Fruit fly (Drosophila melanogaster) whole organism, embryonic: ENCODE measurements around the gene Actn3.
A peak's percentile ranks its signal among the peaks of the same experiment; 100 is the strongest.

Experiments used
- BEAF-32 ChIP-seq: fragments of 200-800 bp; sonication (Bioruptor generic); optimal IDR thresholded peaks from 3 replicates; lab custom pipeline; 2017; ENCODE audit warnings: missing biosample characterization, missing genetic modification characterization, mild to moderate bottlenecking, moderate library complexity, missing genetic modification reagents
- CG12299 ChIP-seq: fragments of 200-800 bp; sonication (Bioruptor generic); optimal IDR thresholded peaks from 2 replicates; lab custom pipeline; 2018; ENCODE audit warnings: missing biosample characterization, mild to moderate bottlenecking, missing genetic modification characterization
- CG13123 ChIP-seq: fragments of 200-800 bp; sonication (Bioruptor generic); optimal IDR thresholded peaks from 2 replicates; lab custom pipeline; 2016; ENCODE audit warnings: missing biosample characterization, missing genetic modification characterization
- CG13424 ChIP-seq: fragments of 200-800 bp; sonication (Bioruptor generic); optimal IDR thresholded peaks from 2 replicates; lab custom pipeline; 2019; ENCODE audit warnings: missing biosample characterization, mild to moderate bottlenecking, missing genetic modification characterization, moderate library complexity
- CG16863 ChIP-seq: fragments of 200-800 bp; sonication (Bioruptor generic); optimal IDR thresholded peaks from 3 replicates; lab custom pipeline; 2016; ENCODE audit warnings: missing biosample characterization, missing genetic modification characterization
- CG1792 ChIP-seq: fragments of 200-800 bp; sonication (Bioruptor generic); optimal IDR thresholded peaks from 2 replicates; lab custom pipeline; 2016; ENCODE audit warnings: missing biosample characterization, missing genetic modification characterization
- CG2120 ChIP-seq: fragments of 200-800 bp; sonication (Bioruptor generic); optimal IDR thresholded peaks from 3 replicates; lab custom pipeline; 2016; ENCODE audit warnings: missing biosample characterization, missing genetic modification characterization
- CG2889 ChIP-seq: fragments of 200-800 bp; sonication (Bioruptor generic); IDR thresholded peaks from 3 replicates; pipeline ENCODE4 v1.3.6; 2022; ENCODE audit warnings: missing biosample characterization, missing genetic modification characterization
- CG31441 ChIP-seq: fragments of 200-800 bp; sonication (Bioruptor generic); IDR thresholded peaks from 2 replicates; pipeline ENCODE4 v1.3.6; 2022; ENCODE audit warnings: missing biosample characterization, missing genetic modification characterization
- CG3726 ChIP-seq: fragments of 200-800 bp; sonication (Bioruptor generic); IDR thresholded peaks from 3 replicates; pipeline ENCODE4, ENCODE4 v1.3.6; 2022; ENCODE audit warnings: missing biosample characterization, missing genetic modification characterization
- CG4820 ChIP-seq: fragments of 200-800 bp; sonication (Bioruptor generic); optimal IDR thresholded peaks from 3 replicates; lab custom pipeline; 2016; ENCODE audit warnings: missing biosample characterization, missing genetic modification characterization
- CG6654 ChIP-seq: fragments of 200-800 bp; sonication (Bioruptor generic); optimal IDR thresholded peaks from 2 replicates; lab custom pipeline; 2017; ENCODE audit warnings: missing biosample characterization, mild to moderate bottlenecking, missing genetic modification characterization
- CG6689 ChIP-seq: fragments of 200-800 bp; sonication (Bioruptor generic); IDR thresholded peaks from 2 replicates; pipeline ENCODE4 v1.3.6; 2022; ENCODE audit warnings: missing biosample characterization, missing genetic modification characterization
- CG7839 ChIP-seq: fragments of 200-800 bp; sonication (Bioruptor generic); optimal IDR thresholded peaks from 3 replicates; lab custom pipeline; 2018; ENCODE audit warnings: missing biosample characterization, mild to moderate bottlenecking, missing genetic modification characterization, moderate library complexity
- CTCF ChIP-seq: fragments of 200-800 bp; sonication (Bioruptor generic); optimal IDR thresholded peaks from 2 replicates; lab custom pipeline; 2017; ENCODE audit warnings: missing biosample characterization, mild to moderate bottlenecking, missing genetic modification characterization, moderate library complexity
- Camta ChIP-seq: fragments of 200-800 bp; sonication (Bioruptor generic); optimal IDR thresholded peaks from 2 replicates; lab custom pipeline; 2016; ENCODE audit warnings: missing biosample characterization, missing genetic modification characterization
- Dek ChIP-seq: fragments of 200-800 bp; sonication (Bioruptor generic); optimal IDR thresholded peaks from 3 replicates; lab custom pipeline; 2019; ENCODE audit warnings: missing biosample characterization, mild to moderate bottlenecking, missing genetic modification characterization, moderate library complexity
- E2f2 ChIP-seq: fragments of 200-800 bp; sonication (Bioruptor generic); IDR thresholded peaks from 2 replicates; pipeline ENCODE4 v1.3.6; 2022; ENCODE audit warnings: missing biosample characterization, missing genetic modification characterization
- ERR ChIP-seq: fragments of 200-800 bp; sonication (Bioruptor generic); optimal IDR thresholded peaks from 2 replicates; lab custom pipeline; 2016; ENCODE audit warnings: missing biosample characterization, missing genetic modification characterization
- Ets97D ChIP-seq: fragments of 200-800 bp; sonication (Bioruptor generic); optimal IDR thresholded peaks from 3 replicates; lab custom pipeline; 2016; ENCODE audit warnings: missing biosample characterization, missing genetic modification characterization
- Fer1 ChIP-seq: fragments of 200-800 bp; sonication (Bioruptor generic); optimal IDR thresholded peaks from 2 replicates; lab custom pipeline; 2017; ENCODE audit warnings: missing biosample characterization, mild to moderate bottlenecking, missing genetic modification characterization
- MTF-1 ChIP-seq: fragments of 200-800 bp; sonication (Bioruptor generic); optimal IDR thresholded peaks from 2 replicates; lab custom pipeline; 2018; ENCODE audit warnings: missing biosample characterization, mild to moderate bottlenecking, missing genetic modification characterization, borderline replicate concordance
- NFAT ChIP-seq: fragments of 200-800 bp; sonication (Bioruptor generic); IDR thresholded peaks from 2 replicates; pipeline ENCODE4 v1.3.6; 2022; ENCODE audit warnings: missing biosample characterization, missing genetic modification characterization
- Nf-YB ChIP-seq: fragments of 200-800 bp; sonication (Bioruptor generic); optimal IDR thresholded peaks from 3 replicates; lab custom pipeline; 2019; ENCODE audit warnings: missing biosample characterization, mild to moderate bottlenecking, missing genetic modification characterization, moderate library complexity
- Nf-YC ChIP-seq: fragments of 200-800 bp; optimal IDR thresholded peaks from 3 replicates; lab custom pipeline; 2019; ENCODE audit warnings: missing biosample characterization, mild to moderate bottlenecking, missing genetic modification characterization, moderate library complexity
- Six4 ChIP-seq: fragments of 200-800 bp; sonication (Bioruptor generic); optimal IDR thresholded peaks from 2 replicates; lab custom pipeline; 2016; ENCODE audit warnings: missing biosample characterization, missing genetic modification characterization
- Sry-δ ChIP-seq: fragments of 200-800 bp; sonication (Bioruptor generic); optimal IDR thresholded peaks from 2 replicates; lab custom pipeline; 2016; ENCODE audit warnings: missing biosample characterization, missing genetic modification characterization
- ash1 ChIP-seq: fragments of 200-800 bp; sonication (Bioruptor generic); optimal IDR thresholded peaks from 2 replicates; lab custom pipeline; 2018; ENCODE audit warnings: missing biosample characterization, mild to moderate bottlenecking, missing genetic modification characterization
- btn ChIP-seq: fragments of 200-800 bp; sonication (Bioruptor generic); optimal IDR thresholded peaks from 2 replicates; lab custom pipeline; 2016; ENCODE audit warnings: missing biosample characterization, missing genetic modification characterization
- ci ChIP-seq: fragments of 200-800 bp; sonication (Bioruptor generic); IDR thresholded peaks from 3 replicates; pipeline ENCODE4 v1.3.6; 2022; ENCODE audit warnings: missing biosample characterization, missing genetic modification characterization
- corto ChIP-seq: fragments of 200-800 bp; sonication (Bioruptor generic); optimal IDR thresholded peaks from 2 replicates; lab custom pipeline; 2016; ENCODE audit warnings: missing biosample characterization, mild to moderate bottlenecking, missing genetic modification characterization, moderate library complexity
- dmrt11E ChIP-seq: fragments of 200-800 bp; sonication (Bioruptor generic); optimal IDR thresholded peaks from 3 replicates; lab custom pipeline; 2018; ENCODE audit warnings: missing biosample characterization, mild to moderate bottlenecking, missing genetic modification characterization, moderate library complexity
- exex ChIP-seq: fragments of 200-800 bp; sonication (Bioruptor generic); optimal IDR thresholded peaks from 4 replicates; lab custom pipeline; 2018; ENCODE audit warnings: missing biosample characterization, mild to moderate bottlenecking, missing genetic modification characterization, moderate library complexity
- insv ChIP-seq, 2 experiments: fragments of 200-800 bp; sonication (Bioruptor generic); optimal IDR thresholded peaks; 3 replicates each; lab custom pipeline; 2016 to 2018; ENCODE audit warnings: missing biosample characterization in 2 of 2, missing genetic modification characterization in 2 of 2
- inv ChIP-seq: fragments of 200-800 bp; sonication (Bioruptor generic); IDR thresholded peaks from 2 replicates; pipeline ENCODE4 v1.3.6; 2022; ENCODE audit warnings: missing biosample characterization, missing genetic modification characterization; ENCODE audit not compliant: partially characterized antibody
- jing ChIP-seq: fragments of 200-800 bp; sonication (Bioruptor generic); optimal IDR thresholded peaks from 2 replicates; lab custom pipeline; 2018; ENCODE audit warnings: missing biosample characterization, mild to moderate bottlenecking, missing genetic modification characterization
- knrl ChIP-seq: fragments of 200-800 bp; sonication (Bioruptor generic); IDR thresholded peaks from 3 replicates; pipeline ENCODE4 v1.3.6; 2022; ENCODE audit warnings: missing biosample characterization, missing genetic modification characterization; ENCODE audit not compliant: partially characterized antibody
- lmd ChIP-seq: fragments of 200-800 bp; sonication (Bioruptor generic); IDR thresholded peaks from 2 replicates; pipeline ENCODE4 v1.3.6; 2022; ENCODE audit warnings: missing biosample characterization, missing genetic modification characterization
- lov ChIP-seq, 2 experiments: fragments of 200-800 bp in 1 of 2; fragments of >200 bp in 1 of 2; sonication (Bioruptor generic) in 1 of 2; IDR thresholded peaks in 1 of 2; optimal IDR thresholded peaks in 1 of 2; 2 replicates in 1 of 2; 3 replicates in 1 of 2; pipeline versions ENCODE4 v1.3.6 to Lab custom; 2017 to 2022; ENCODE audit warnings: missing biosample characterization in 1 of 2, missing genetic modification characterization in 1 of 2
- p53 ChIP-seq: fragments of 200-800 bp; sonication (Bioruptor generic); optimal IDR thresholded peaks from 2 replicates; lab custom pipeline; 2016; ENCODE audit warnings: missing biosample characterization, missing genetic modification characterization
- ro ChIP-seq: fragments of 200-800 bp; sonication (Bioruptor generic); IDR thresholded peaks from 2 replicates; pipeline ENCODE4 v1.3.6; 2022; ENCODE audit warnings: missing biosample characterization, missing genetic modification characterization
- sim ChIP-seq: fragments of 200-800 bp; sonication (Bioruptor generic); IDR thresholded peaks from 2 replicates; pipeline ENCODE4 v1.3.6; 2022; ENCODE audit warnings: missing biosample characterization, missing genetic modification characterization
- slou ChIP-seq: fragments of 200-800 bp; sonication (Bioruptor generic); optimal IDR thresholded peaks from 3 replicates; lab custom pipeline; 2016; ENCODE audit warnings: missing biosample characterization, missing genetic modification characterization
- sr ChIP-seq: fragments of 200-800 bp; sonication (Bioruptor generic); IDR thresholded peaks from 3 replicates; pipeline ENCODE4 v1.3.6; 2022; ENCODE audit warnings: missing biosample characterization, missing genetic modification characterization
- sug ChIP-seq: fragments of 200-800 bp; optimal IDR thresholded peaks from 2 replicates; lab custom pipeline; 2019; ENCODE audit warnings: missing biosample characterization, mild to moderate bottlenecking, missing genetic modification characterization, moderate library complexity
- tap ChIP-seq: fragments of 200-800 bp; optimal IDR thresholded peaks from 3 replicates; lab custom pipeline; 2019; ENCODE audit warnings: missing biosample characterization, mild to moderate bottlenecking, missing genetic modification characterization, moderate library complexity
- twi ChIP-seq: fragments of 200-800 bp; optimal IDR thresholded peaks from 2 replicates; lab custom pipeline; 2019; ENCODE audit warnings: missing biosample characterization, mild to moderate bottlenecking, missing genetic modification characterization, moderate library complexity
- yki ChIP-seq: fragments of >200 bp; optimal IDR thresholded peaks from 3 replicates; lab custom pipeline; 2018
- zen ChIP-seq: fragments of 200-800 bp; sonication (Bioruptor generic); optimal IDR thresholded peaks from 3 replicates; lab custom pipeline; 2018; ENCODE audit warnings: missing biosample characterization, mild to moderate bottlenecking, missing genetic modification characterization, moderate library complexity
- zen2 ChIP-seq: fragments of 200-800 bp; sonication (Bioruptor generic); IDR thresholded peaks from 3 replicates; pipeline ENCODE4 v1.3.6; 2022; ENCODE audit warnings: missing biosample characterization, missing genetic modification characterization; ENCODE audit not compliant: partially characterized antibody

Actn3 gene

DNA sequence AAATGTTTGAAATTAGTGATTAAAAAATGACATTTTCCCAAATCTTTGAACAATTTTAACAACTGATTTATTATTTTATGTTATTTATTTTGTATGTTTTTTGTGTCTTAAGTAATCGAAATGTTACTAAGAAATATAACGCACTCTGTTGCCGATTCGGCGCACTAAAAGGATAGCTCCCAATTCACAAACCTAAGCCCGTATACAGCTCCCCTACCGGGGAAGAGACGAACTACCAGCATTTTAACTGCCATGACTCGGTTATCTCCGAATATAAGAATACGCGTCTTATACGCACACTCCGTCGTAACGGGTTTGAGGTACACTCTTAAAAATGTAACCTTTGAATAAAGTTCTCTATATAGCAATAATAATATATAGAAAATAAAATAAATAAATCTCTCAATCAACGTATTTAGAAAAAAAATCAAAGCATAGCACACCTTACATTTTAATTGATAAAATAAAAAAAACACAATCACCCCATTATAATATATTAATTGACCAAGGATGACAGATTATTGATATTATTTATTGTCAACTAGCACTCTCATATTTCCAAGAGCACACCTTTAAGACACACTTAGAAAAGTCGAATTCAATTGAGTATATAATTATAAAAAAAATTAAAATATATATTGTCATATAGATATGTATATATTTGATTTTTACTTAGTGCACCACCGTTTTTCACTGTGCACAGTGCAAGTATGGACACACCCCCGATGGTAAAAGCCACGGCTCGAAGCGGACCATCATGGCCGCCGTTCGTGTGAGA, 19.6 kb downstream of the Actn3 start (continued):
- TF ChIP-seq twi (tag; lab: Kevin White, UChicago) (peak; percentile 68), lmd (GFP tag; lab: Robert Waterston, UW) (peak; percentile 72), CG31441 (GFP tag; lab: Robert Waterston, UW) (peak; percentile 94), Fer1 (GFP tag; lab: Kevin White, UChicago) (no peak), CG7839 (tag; lab: Kevin White, UChicago) (peak; percentile 88), exex (tag; lab: Kevin White, UChicago) (no peak), inv (GFP tag; lab: Robert Waterston, UW) (no peak), zen2 (GFP tag; lab: Robert Waterston, UW) (no peak), ci (GFP tag; lab: Robert Waterston, UW) (peak; percentile 31), Dek (tag; lab: Kevin White, UChicago) (peak; percentile 84), CG6689 (GFP tag; lab: Robert Waterston, UW) (peak; percentile 75), CG13123 (GFP tag; lab: Kevin White, UChicago) (peak; percentile 57), CG2120 (GFP tag; lab: Kevin White, UChicago) (no peak), lov (optimal IDR thresholded peaks at IDR 0.05; lab: Kevin White, UChicago) (no peak), lov (GFP tag; IDR thresholded peaks at IDR 0.05; lab: Robert Waterston, UW) (0 out of 3 replicates have a peak, but pooled peaks have one; percentile 8), E2f2 (peak; percentile 45), Ets97D (GFP tag; lab: Kevin White, UChicago) (no peak), insv (GFP tag; optimal IDR thresholded peaks at IDR 0.05; lab: Kevin White, UChicago) (peak in 1 of 2 experiments; percentile 71), jing (GFP tag; lab: Kevin White, UChicago) (no peak), tap (peak; percentile 75), corto (GFP tag; lab: Kevin White, UChicago) (no peak), sim (GFP tag; lab: Robert Waterston, UW) (no peak), CG12299 (tag; lab: Kevin White, UChicago) (peak; percentile 73), btn (GFP tag; lab: Kevin White, UChicago) (no peak), BEAF-32 (GFP tag; lab: Kevin White, UChicago) (no peak), ash1 (GFP tag; lab: Kevin White, UChicago) (no peak), CG2889 (0 out of 3 replicates have a peak, but pooled peaks have one; percentile 5), CTCF (peak; percentile 98), ERR (GFP tag; lab: Kevin White, UChicago) (no peak), sr (GFP tag; lab: Robert Waterston, UW) (no peak), CG4820 (GFP tag; lab: Kevin White, UChicago) (peak; percentile 74), CG3726 (GFP tag; lab: Robert Waterston, UW) (0 out of 3 replicates have a peak, but pooled peaks have one; percentile 38), CG6654 (GFP tag; lab: Kevin White, UChicago) (peak; percentile 66), ro (GFP tag; lab: Robert Waterston, UW) (no peak; the same call in 1 of the 2 replicates), CG1792 (no peak), Nf-YC (tag; lab: Kevin White, UChicago) (peak; percentile 91), knrl (no peak; the same call in 2 of the 3 replicates), Nf-YB (peak; percentile 91), zen (peak; percentile 76), p53 (no peak), Camta (GFP tag; lab: Kevin White, UChicago) (no peak), slou (GFP tag; lab: Kevin White, UChicago) (no peak), NFAT (GFP tag; lab: Robert Waterston, UW) (peak; percentile 60), Six4 (GFP tag; lab: Kevin White, UChicago) (peak; percentile 74), CG16863 (GFP tag; lab: Kevin White, UChicago) (peak; percentile 33), MTF-1 (no peak), sug (tag; lab: Kevin White, UChicago) (peak; percentile 76), CG13424 (tag; lab: Kevin White, UChicago) (peak; percentile 93), yki (lab: Kevin White, UChicago) (no peak), dmrt11E (peak; percentile 91), Sry-δ (GFP tag; lab: Kevin White, UChicago) (no peak)
